Fruit fly (Drosophila melanogaster) whole organism, prepupa: ENCODE results near the gene CG42759.
A peak's percentile ranks its signal among the peaks of the same experiment; 100 is the strongest.

Experiments used
- Blimp-1 ChIP-seq: fragments of 200-800 bp; sonication (Bioruptor generic); optimal IDR thresholded peaks from 3 replicates; lab custom pipeline; 2017; ENCODE audit warnings: missing biosample characterization, missing genetic modification characterization, mild to moderate bottlenecking, moderate library complexity, missing genetic modification reagents
- CG10631 ChIP-seq: fragments of 200-800 bp; sonication (Bioruptor generic); optimal IDR thresholded peaks from 2 replicates; lab custom pipeline; 2016; ENCODE audit warnings: missing biosample characterization, missing genetic modification characterization
- CG10669 ChIP-seq: fragments of 200-800 bp; sonication (Bioruptor generic); optimal IDR thresholded peaks from 3 replicates; lab custom pipeline; 2018; ENCODE audit warnings: missing biosample characterization, mild to moderate bottlenecking, missing genetic modification characterization, moderate library complexity
- CG11294 ChIP-seq: fragments of 200-800 bp; sonication (Bioruptor generic); IDR thresholded peaks from 2 replicates; pipeline ENCODE4 v1.3.6; 2022; ENCODE audit warnings: missing biosample characterization, missing genetic modification characterization
- CG11902 ChIP-seq: fragments of 200-800 bp; sonication (Bioruptor generic); optimal IDR thresholded peaks from 3 replicates; lab custom pipeline; 2016; ENCODE audit warnings: missing biosample characterization, missing genetic modification characterization
- CG15336 ChIP-seq: fragments of 200-800 bp; sonication (Bioruptor generic); IDR thresholded peaks from 2 replicates; pipeline ENCODE4 v1.3.6; 2022; ENCODE audit warnings: missing biosample characterization, missing genetic modification characterization
- CG1621 ChIP-seq: fragments of 200-800 bp; sonication (Bioruptor generic); optimal IDR thresholded peaks from 3 replicates; lab custom pipeline; 2018; ENCODE audit warnings: missing biosample characterization, mild to moderate bottlenecking, missing genetic modification characterization
- CG3032 ChIP-seq: fragments of 200-800 bp; optimal IDR thresholded peaks from 2 replicates; lab custom pipeline; 2019; ENCODE audit warnings: missing biosample characterization, mild to moderate bottlenecking, missing genetic modification characterization, moderate library complexity
- CG31627 ChIP-seq: fragments of 200-800 bp; sonication (Bioruptor generic); optimal IDR thresholded peaks from 3 replicates; lab custom pipeline; 2016; ENCODE audit warnings: missing biosample characterization, missing genetic modification characterization
- CG34406 ChIP-seq: fragments of 200-800 bp; sonication (Bioruptor generic); optimal IDR thresholded peaks from 3 replicates; lab custom pipeline; 2016; ENCODE audit warnings: missing biosample characterization, missing genetic modification characterization
- CG3919 ChIP-seq: fragments of 200-800 bp; sonication (Bioruptor generic); optimal IDR thresholded peaks from 3 replicates; lab custom pipeline; 2016; ENCODE audit warnings: missing biosample characterization, missing genetic modification characterization
- CG4318 ChIP-seq: fragments of 200-800 bp; sonication (Bioruptor generic); optimal IDR thresholded peaks from 3 replicates; lab custom pipeline; 2017; ENCODE audit warnings: missing biosample characterization, mild to moderate bottlenecking, missing genetic modification characterization
- CG6163 ChIP-seq: fragments of 200-800 bp; sonication (Bioruptor generic); IDR thresholded peaks from 3 replicates; pipeline ENCODE4 v1.3.6; 2022; ENCODE audit warnings: missing biosample characterization, missing genetic modification characterization
- CG6276 ChIP-seq: fragments of 200-800 bp; sonication (Bioruptor generic); optimal IDR thresholded peaks from 2 replicates; lab custom pipeline; 2017; ENCODE audit warnings: missing biosample characterization, mild to moderate bottlenecking, missing genetic modification characterization
- CG6792 ChIP-seq: fragments of 200-800 bp; sonication (Bioruptor generic); optimal IDR thresholded peaks from 3 replicates; lab custom pipeline; 2016; ENCODE audit warnings: missing biosample characterization, missing genetic modification characterization
- CG6808 ChIP-seq: fragments of 200-800 bp; sonication (Bioruptor generic); optimal IDR thresholded peaks from 3 replicates; lab custom pipeline; 2017; ENCODE audit warnings: missing biosample characterization, missing genetic modification characterization, mild to moderate bottlenecking, moderate library complexity, missing genetic modification reagents
- CG6854 ChIP-seq: fragments of 200-800 bp; sonication (Bioruptor generic); optimal IDR thresholded peaks from 2 replicates; lab custom pipeline; 2017; ENCODE audit warnings: missing biosample characterization, mild to moderate bottlenecking, missing genetic modification characterization
- CG7368 ChIP-seq: fragments of 200-800 bp; sonication (Bioruptor generic); optimal IDR thresholded peaks from 3 replicates; lab custom pipeline; 2016; ENCODE audit warnings: missing biosample characterization, missing genetic modification characterization
- CG8119 ChIP-seq: fragments of 200-800 bp; sonication (Bioruptor generic); IDR thresholded peaks from 3 replicates; pipeline ENCODE4 v1.3.6; 2022; ENCODE audit warnings: missing biosample characterization, missing genetic modification characterization
- CG8632 ChIP-seq: fragments of 200-800 bp; sonication (Bioruptor generic); optimal IDR thresholded peaks from 3 replicates; lab custom pipeline; 2016; ENCODE audit warnings: missing biosample characterization, missing genetic modification characterization
- CG9139 ChIP-seq: fragments of 200-800 bp; sonication (Bioruptor generic); optimal IDR thresholded peaks from 3 replicates; lab custom pipeline; 2017; ENCODE audit warnings: missing biosample characterization, mild to moderate bottlenecking, missing genetic modification characterization
- Eip75B ChIP-seq: fragments of 200-800 bp; sonication (Bioruptor generic); optimal IDR thresholded peaks from 3 replicates; lab custom pipeline; 2016; ENCODE audit warnings: missing biosample characterization, missing genetic modification characterization
- Eip78C ChIP-seq: fragments of 200-800 bp; sonication (Bioruptor generic); peaks from one replicate; lab custom pipeline; 2016; ENCODE audit warnings: missing biosample characterization, missing genetic modification characterization
- Eip93F ChIP-seq: fragments of 200-800 bp; sonication (Bioruptor generic); optimal IDR thresholded peaks from 2 replicates; lab custom pipeline; 2016; ENCODE audit warnings: missing biosample characterization, mild to moderate bottlenecking, missing genetic modification characterization
- Ets21C ChIP-seq: fragments of 200-800 bp; sonication (Bioruptor generic); optimal IDR thresholded peaks from 3 replicates; lab custom pipeline; 2016; ENCODE audit warnings: missing biosample characterization, missing genetic modification characterization
- Ets96B ChIP-seq: fragments of 200-800 bp; optimal IDR thresholded peaks from 2 replicates; lab custom pipeline; 2019; ENCODE audit warnings: missing biosample characterization, mild to moderate bottlenecking, missing genetic modification characterization, moderate library complexity
- Gug ChIP-seq: fragments of 200-800 bp; sonication (Bioruptor generic); IDR thresholded peaks from 2 replicates; pipeline ENCODE4 v1.3.6; 2022; ENCODE audit warnings: missing biosample characterization, missing genetic modification characterization
- Hr38 ChIP-seq: sonication (Bioruptor generic); optimal IDR thresholded peaks from 2 replicates; lab custom pipeline; 2016; ENCODE audit warnings: missing biosample characterization, missing genetic modification characterization
- Hr39 ChIP-seq: fragments of 200-800 bp; sonication (Bioruptor generic); optimal IDR thresholded peaks from 2 replicates; lab custom pipeline; 2016; ENCODE audit warnings: missing biosample characterization, missing genetic modification characterization
- Hr4 ChIP-seq: fragments of 200-800 bp; sonication (Bioruptor generic); optimal IDR thresholded peaks from 3 replicates; lab custom pipeline; 2016; ENCODE audit warnings: missing biosample characterization, missing genetic modification characterization
- Met ChIP-seq: fragments of 200-800 bp; sonication (Bioruptor generic); optimal IDR thresholded peaks from 3 replicates; lab custom pipeline; 2016; ENCODE audit warnings: missing biosample characterization, missing genetic modification characterization
- OdsH ChIP-seq: fragments of 200-800 bp; sonication (Bioruptor generic); optimal IDR thresholded peaks from 3 replicates; lab custom pipeline; 2016; ENCODE audit warnings: missing biosample characterization, missing genetic modification characterization
- Smox ChIP-seq: fragments of 200-800 bp; sonication (Bioruptor generic); optimal IDR thresholded peaks from 3 replicates; lab custom pipeline; 2016; ENCODE audit warnings: missing biosample characterization, missing genetic modification characterization
- Sox102F ChIP-seq: fragments of 200-800 bp; sonication (Bioruptor generic); optimal IDR thresholded peaks from 2 replicates; lab custom pipeline; 2016; ENCODE audit warnings: missing biosample characterization, mild to moderate bottlenecking, missing genetic modification characterization
- Sox15 ChIP-seq: fragments of 200-800 bp; sonication (Bioruptor generic); optimal IDR thresholded peaks from 3 replicates; lab custom pipeline; 2016; ENCODE audit warnings: missing biosample characterization, missing genetic modification characterization
- achi ChIP-seq: fragments of 200-800 bp; sonication (Bioruptor generic); optimal IDR thresholded peaks from 3 replicates; lab custom pipeline; 2016; ENCODE audit warnings: missing biosample characterization, missing genetic modification characterization
- acj6 ChIP-seq: fragments of 200-800 bp; sonication (Bioruptor generic); optimal IDR thresholded peaks from 3 replicates; lab custom pipeline; 2016; ENCODE audit warnings: missing biosample characterization, missing genetic modification characterization
- cyc ChIP-seq: fragments of 200-800 bp; sonication (Bioruptor generic); optimal IDR thresholded peaks from 3 replicates; lab custom pipeline; 2016; ENCODE audit warnings: missing biosample characterization, missing genetic modification characterization
- dac ChIP-seq: fragments of 200-800 bp; sonication (Bioruptor generic); optimal IDR thresholded peaks from 2 replicates; lab custom pipeline; 2017; ENCODE audit warnings: missing biosample characterization, mild to moderate bottlenecking, missing genetic modification characterization
- eg ChIP-seq: fragments of 200-800 bp; sonication (Bioruptor generic); IDR thresholded peaks from 3 replicates; pipeline ENCODE4 v1.3.6; 2022; ENCODE audit warnings: missing biosample characterization, missing genetic modification characterization
- esn ChIP-seq: fragments of 200-800 bp; sonication (Bioruptor generic); optimal IDR thresholded peaks from 2 replicates; lab custom pipeline; 2016; ENCODE audit warnings: missing biosample characterization, mild to moderate bottlenecking, missing genetic modification characterization, moderate library complexity
- fd59A ChIP-seq: fragments of 200-800 bp; sonication (Bioruptor generic); optimal IDR thresholded peaks from 2 replicates; lab custom pipeline; 2017; ENCODE audit warnings: missing biosample characterization, mild to moderate bottlenecking, missing genetic modification characterization, missing genetic modification reagents
- fd85E ChIP-seq: fragments of 200-800 bp; sonication (Bioruptor generic); optimal IDR thresholded peaks from 3 replicates; lab custom pipeline; 2016; ENCODE audit warnings: missing biosample characterization, missing genetic modification characterization
- fkh ChIP-seq: fragments of 200-800 bp; sonication (Bioruptor generic); optimal IDR thresholded peaks from 3 replicates; lab custom pipeline; 2017; ENCODE audit warnings: missing biosample characterization, mild to moderate bottlenecking, missing genetic modification characterization, moderate library complexity
- lz ChIP-seq: fragments of 200-800 bp; sonication (Bioruptor generic); optimal IDR thresholded peaks from 3 replicates; lab custom pipeline; 2016; ENCODE audit warnings: missing biosample characterization, missing genetic modification characterization
- net ChIP-seq: fragments of 200-800 bp; sonication (Bioruptor generic); optimal IDR thresholded peaks from 3 replicates; lab custom pipeline; 2016; ENCODE audit warnings: missing biosample characterization, missing genetic modification characterization
- pdm3 ChIP-seq: fragments of 200-800 bp; sonication (Bioruptor generic); optimal IDR thresholded peaks from 3 replicates; lab custom pipeline; 2016; ENCODE audit warnings: missing biosample characterization, missing genetic modification characterization
- salr ChIP-seq, 2 experiments: fragments of 200-800 bp; sonication (Bioruptor generic); optimal IDR thresholded peaks; 3 replicates each; lab custom pipeline; 2016 to 2018; ENCODE audit warnings: missing biosample characterization in 2 of 2, missing genetic modification characterization in 2 of 2, mild to moderate bottlenecking in 1 of 2
- ss ChIP-seq, 2 experiments: fragments of 200-800 bp; sonication (Bioruptor generic); optimal IDR thresholded peaks; 2 replicates in 1 of 2; 3 replicates in 1 of 2; lab custom pipeline; 2017 to 2018; ENCODE audit warnings: mild to moderate bottlenecking in 2 of 2, missing biosample characterization in 2 of 2, missing genetic modification characterization in 2 of 2, moderate library complexity in 1 of 2
- svp ChIP-seq: fragments of 200-800 bp; sonication (Bioruptor generic); peaks from one replicate; lab custom pipeline; 2016; ENCODE audit warnings: missing biosample characterization, missing genetic modification characterization
- topi ChIP-seq: fragments of 200-800 bp; sonication (Bioruptor generic); optimal IDR thresholded peaks from 3 replicates; lab custom pipeline; 2016; ENCODE audit warnings: missing biosample characterization, missing genetic modification characterization
- vri ChIP-seq: fragments of 200-800 bp; sonication (Bioruptor generic); optimal IDR thresholded peaks from 3 replicates; lab custom pipeline; 2016; ENCODE audit warnings: missing biosample characterization, mild to moderate bottlenecking, missing genetic modification characterization

Gene CG42759

dm6 chr3R:10170356-10170876, 27.5 kb downstream of the CG42759 start, which contains the start of gene Best1:
Gene Best1 (minus strand): TSS chr3R:10170487.
- TF ChIP-seq vri (peak; percentile 85), fkh (GFP tag; lab: Kevin White, UChicago) (peak; percentile 80), Blimp-1 (GFP tag; lab: Kevin White, UChicago) (peak; percentile 89), salr (GFP tag; optimal IDR thresholded peaks at IDR 0.05; lab: Kevin White, UChicago) (peak; percentile 65 to 77), CG6163 (peak; percentile 96), Met (GFP tag; lab: Kevin White, UChicago) (peak; percentile 91), Eip75B (GFP tag; lab: Kevin White, UChicago) (peak; percentile 81), Eip78C (GFP tag; lab: Kevin White, UChicago) (peak; percentile 96), fd59A (GFP tag; lab: Kevin White, UChicago) (peak; percentile 69), Ets21C (GFP tag; lab: Kevin White, UChicago) (peak; percentile 70), Eip93F (GFP tag; lab: Kevin White, UChicago) (peak; percentile 73), CG11902 (GFP tag; lab: Kevin White, UChicago) (peak; percentile 98), lz (GFP tag; lab: Kevin White, UChicago) (peak; percentile 89), pdm3 (GFP tag; lab: Kevin White, UChicago) (peak; percentile 86), svp (GFP tag; lab: Kevin White, UChicago) (peak; percentile 95), Smox (GFP tag; lab: Kevin White, UChicago) (peak; percentile 86), ss (GFP tag; optimal IDR thresholded peaks at IDR 0.05; lab: Kevin White, UChicago) (peak; percentile 86 to 91), CG10669 (peak; percentile 89), Hr4 (GFP tag; lab: Kevin White, UChicago) (peak; percentile 88), Hr39 (GFP tag; lab: Kevin White, UChicago) (peak; percentile 77), CG8119 (peak; percentile 93), CG6854 (peak; percentile 96), Gug (GFP tag; lab: Robert Waterston, UW) (peak; percentile 89), CG8632 (GFP tag; lab: Kevin White, UChicago) (peak; percentile 95), CG6792 (GFP tag; lab: Kevin White, UChicago) (peak; percentile 92), net (GFP tag; lab: Kevin White, UChicago) (peak; percentile 91), cyc (GFP tag; lab: Kevin White, UChicago) (peak; percentile 85), achi (GFP tag; lab: Kevin White, UChicago) (peak; percentile 94), CG34406 (peak; percentile 96), Ets96B (tag; lab: Kevin White, UChicago) (peak; percentile 85), eg (GFP tag; lab: Robert Waterston, UW) (peak; percentile 95), CG9139 (peak; percentile 83), Sox102F (GFP tag; lab: Kevin White, UChicago) (peak; percentile 93), CG1621 (tag; lab: Kevin White, UChicago) (peak; percentile 88), OdsH (peak; percentile 90), CG3032 (tag; lab: Kevin White, UChicago) (peak; percentile 89), CG7368 (GFP tag; lab: Kevin White, UChicago) (peak; percentile 82), CG6276 (peak; percentile 92), CG15336 (GFP tag; lab: Robert Waterston, UW) (peak; percentile 95), Hr38 (GFP tag; lab: Kevin White, UChicago) (no peak), CG31627 (GFP tag; lab: Kevin White, UChicago) (peak; percentile 82), CG4318 (GFP tag; lab: Kevin White, UChicago) (peak; percentile 80), CG6808 (GFP tag; lab: Kevin White, UChicago) (peak; percentile 84), CG11294 (GFP tag; lab: Robert Waterston, UW) (peak; percentile 84), CG10631 (peak; percentile 93), CG3919 (GFP tag; lab: Kevin White, UChicago) (peak; percentile 96), acj6 (peak; percentile 90), esn (GFP tag; lab: Kevin White, UChicago) (peak; percentile 95), topi (GFP tag; lab: Kevin White, UChicago) (peak; percentile 86), fd85E (GFP tag; lab: Kevin White, UChicago) (peak; percentile 71), Sox15 (GFP tag; lab: Kevin White, UChicago) (peak; percentile 70), dac (peak; percentile 87)
